Fruit fly (Drosophila melanogaster): Measurements from ENCODE around the gene Or85f.
A peak's percentile ranks its signal among the peaks of the same experiment; 100 is the strongest.

Or85f gene

DNA sequence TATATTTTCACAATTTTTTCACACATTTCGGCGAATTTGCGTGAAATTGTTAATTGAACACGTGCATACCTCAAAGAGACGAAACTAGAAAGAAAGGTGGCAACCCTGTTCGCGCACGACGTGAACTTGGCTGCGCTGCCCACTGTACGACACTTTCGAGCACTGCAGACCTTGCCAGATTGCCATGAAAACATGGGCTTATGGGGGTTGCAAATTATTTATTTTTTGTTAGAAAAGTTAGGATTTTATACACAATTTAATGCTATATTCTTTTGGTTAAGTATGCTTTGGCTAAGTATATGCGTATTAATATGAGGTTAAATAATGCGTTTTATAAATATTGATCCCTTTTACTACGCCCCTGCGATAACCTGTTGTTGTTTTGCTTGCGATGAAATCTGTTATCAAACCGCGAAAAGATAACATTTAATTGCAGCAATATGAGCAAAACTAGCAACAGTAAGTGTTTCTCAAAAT, 3.2 kb downstream of the Or85f start, which contains the start of the genes RpL34b and CG8132 (continued):
- TF ChIP-seq wek (GFP tag; optimal IDR thresholded peaks at IDR 0.05) (peak; percentile 79), Dad (GFP tag; optimal IDR thresholded peaks at IDR 0.05) (peak; percentile 95), HmgZ (tag; optimal IDR thresholded peaks at IDR 0.05) (peak; percentile 98), zfh1 (GFP tag; IDR thresholded peaks at IDR 0.05) (peak; percentile 97), CG9727 (GFP tag; optimal IDR thresholded peaks at IDR 0.05) (peak; percentile 96), otp (GFP tag; IDR thresholded peaks at IDR 0.05) (peak; percentile 94), maf-S (GFP tag; optimal IDR thresholded peaks at IDR 0.05) (peak; percentile 97), CG11085 (GFP tag; IDR thresholded peaks at IDR 0.05) (peak; percentile 97), D19B (GFP tag; optimal IDR thresholded peaks at IDR 0.05) (peak; percentile 87), CoRest (tag; optimal IDR thresholded peaks at IDR 0.05) (peak; percentile 96), rib (GFP tag; IDR thresholded peaks at IDR 0.05) (peak; percentile 96), CG18262 (tag; optimal IDR thresholded peaks at IDR 0.05) (peak; percentile 94), Dref (GFP tag; IDR thresholded peaks at IDR 0.05) (peak; percentile 56), sna (GFP tag; IDR thresholded peaks at IDR 0.05; ENCODE audit: partially characterized antibody) (no peak; the same call in 1 of the 2 replicates), B-H1 (GFP tag; IDR thresholded peaks at IDR 0.05) (peak; percentile 89), sens-2 (GFP tag; IDR thresholded peaks at IDR 0.05) (peak; percentile 91), CG18599 (GFP tag; optimal IDR thresholded peaks at IDR 0.05) (peak; percentile 97), ap (GFP tag; IDR thresholded peaks at IDR 0.05) (peak; percentile 86), CG12769 (tag; optimal IDR thresholded peaks at IDR 0.05) (no peak), sqz (GFP tag; optimal IDR thresholded peaks at IDR 0.05) (peak; percentile 90), ERR (GFP tag; optimal IDR thresholded peaks at IDR 0.05) (peak; percentile 91), CG10462 (GFP tag; optimal IDR thresholded peaks at IDR 0.05) (peak; percentile 89), tna (GFP tag; IDR thresholded peaks at IDR 0.05; ENCODE audit: partially characterized antibody) (no peak; the same call in 1 of the 2 replicates), p53 (GFP tag; optimal IDR thresholded peaks at IDR 0.05) (peak; percentile 94), insv (GFP tag; optimal IDR thresholded peaks at IDR 0.05) (peak in 1 of 2 experiments; percentile 87), gem (tag; optimal IDR thresholded peaks at IDR 0.05) (peak; percentile 98), esg (GFP tag; conservative IDR thresholded peaks at IDR 0.05) (peak; percentile 87), az2 (GFP tag; optimal IDR thresholded peaks at IDR 0.05) (peak; percentile 94), pfk (GFP tag; optimal IDR thresholded peaks at IDR 0.05) (peak; percentile 83), CG9437 (GFP tag; optimal IDR thresholded peaks at IDR 0.05) (peak; percentile 82), CG13894 (tag; optimal IDR thresholded peaks at IDR 0.05) (peak; percentile 97), tap (tag; optimal IDR thresholded peaks at IDR 0.05) (peak; percentile 89), CG11695 (GFP tag; IDR thresholded peaks at IDR 0.05) (peak; percentile 94), Mes4 (GFP tag; optimal IDR thresholded peaks at IDR 0.05) (peak; percentile 94), fd102C (GFP tag; optimal IDR thresholded peaks at IDR 0.05) (peak; percentile 91), sima (GFP tag; optimal IDR thresholded peaks at IDR 0.05) (peak; percentile 75), Ets97D (GFP tag; optimal IDR thresholded peaks at IDR 0.05) (peak; percentile 99), yki (optimal IDR thresholded peaks at IDR 0.05) (no peak), ssp (GFP tag; IDR thresholded peaks at IDR 0.05) (peak; percentile 90), CG2202 (tag; optimal IDR thresholded peaks at IDR 0.05) (peak; percentile 93), danr (GFP tag; IDR thresholded peaks at IDR 0.05) (peak; percentile 91), twi (tag; optimal IDR thresholded peaks at IDR 0.05) (peak; percentile 92), Dbx (GFP tag; IDR thresholded peaks at IDR 0.05) (peak; percentile 97), CG10321 (GFP tag; IDR thresholded peaks at IDR 0.05) (peak; percentile 70), CG30403 (GFP tag; optimal IDR thresholded peaks at IDR 0.05) (peak; percentile 98), ATbp (GFP tag; optimal IDR thresholded peaks at IDR 0.05) (peak; percentile 92), Dek (tag; optimal IDR thresholded peaks at IDR 0.05) (peak; percentile 96), stwl (tag; optimal IDR thresholded peaks at IDR 0.05) (peak; percentile 91), CG30431 (GFP tag; optimal IDR thresholded peaks at IDR 0.05) (peak; percentile 95), CG31365 (tag; optimal IDR thresholded peaks at IDR 0.05) (peak; percentile 73), Rx (GFP tag; IDR thresholded peaks at IDR 0.05) (peak; percentile 96)
